Worm (Caenorhabditis elegans) whole organism, L3 larva: Measurements from ENCODE around the gene svh-5.

Experiments used
- R02D3.7 ChIP-seq: fragments of 150-350 bp; optimal IDR thresholded peaks from 2 replicates; lab custom pipeline; 2014; ENCODE audit warnings: missing biosample characterization, missing genetic modification characterization
- ZK546.5 ChIP-seq: sonication (generic microtip); optimal IDR thresholded peaks from 2 replicates; lab custom pipeline; 2017; ENCODE audit warnings: missing biosample characterization, missing genetic modification characterization
- aly-2 ChIP-seq: fragments of 150-350 bp; optimal IDR thresholded peaks from 2 replicates; lab custom pipeline; 2014; ENCODE audit warnings: missing biosample characterization, missing genetic modification characterization
- ceh-16 ChIP-seq: sonication (generic microtip); optimal IDR thresholded peaks from 2 replicates; lab custom pipeline; 2017; ENCODE audit warnings: missing biosample characterization, missing genetic modification characterization
- ceh-28 ChIP-seq: fragments of 150-350 bp; optimal IDR thresholded peaks from 2 replicates; lab custom pipeline; 2014; ENCODE audit warnings: missing biosample characterization, missing genetic modification reagents, missing genetic modification characterization
- ceh-82 ChIP-seq: fragments of 150-350 bp; optimal IDR thresholded peaks from 2 replicates; lab custom pipeline; 2014; ENCODE audit warnings: missing biosample characterization, missing genetic modification characterization
- ceh-9 ChIP-seq: sonication (generic microtip); optimal IDR thresholded peaks from 2 replicates; lab custom pipeline; 2018; ENCODE audit warnings: missing biosample characterization, missing genetic modification characterization
- daf-12 ChIP-seq: fragments of 150-350 bp; optimal IDR thresholded peaks from 2 replicates; lab custom pipeline; 2014; ENCODE audit warnings: missing biosample characterization, missing genetic modification reagents, missing genetic modification characterization
- egl-27 ChIP-seq: sonication (generic microtip); optimal IDR thresholded peaks from 4 replicates; lab custom pipeline; 2017; ENCODE audit warnings: missing biosample characterization, missing genetic modification reagents, missing genetic modification characterization
- egl-5 ChIP-seq: fragments of 150-350 bp; optimal IDR thresholded peaks from 2 replicates; lab custom pipeline; 2017; ENCODE audit warnings: missing biosample characterization, missing genetic modification reagents, missing genetic modification characterization, inconsistent platforms
- elt-2 ChIP-seq: sonication (generic microtip); optimal IDR thresholded peaks from 2 replicates; lab custom pipeline; 2016; ENCODE audit warnings: missing genetic modification reagents, mild to moderate bottlenecking, missing genetic modification characterization, missing compliant biosample characterization
- elt-3 ChIP-seq, 3 experiments: fragments of 150-350 bp in 1 of 3; sonication (generic microtip) in 2 of 3; optimal IDR thresholded peaks; 2 replicates in 2 of 3; 4 replicates in 1 of 3; lab custom pipeline; 2014 to 2017; ENCODE audit warnings: missing biosample characterization in 3 of 3, missing genetic modification characterization in 3 of 3
- eor-1 ChIP-seq, 2 experiments: fragments of 150-350 bp; optimal IDR thresholded peaks; 2 replicates each; lab custom pipeline; 2014 to 2018; ENCODE audit warnings: missing biosample characterization in 2 of 2, missing genetic modification characterization in 2 of 2
- fkh-10 ChIP-seq: sonication (generic microtip); optimal IDR thresholded peaks from 2 replicates; lab custom pipeline; 2017; ENCODE audit warnings: missing biosample characterization, missing genetic modification reagents, missing genetic modification characterization
- fkh-2 ChIP-seq: fragments of 150-350 bp; optimal IDR thresholded peaks from 2 replicates; lab custom pipeline; 2014; ENCODE audit warnings: missing biosample characterization, missing genetic modification reagents, missing genetic modification characterization
- fos-1 ChIP-seq: fragments of 150-350 bp; optimal IDR thresholded peaks from 2 replicates; lab custom pipeline; 2014; ENCODE audit warnings: missing biosample characterization, missing genetic modification characterization
- hmg-11 ChIP-seq: sonication (generic microtip); optimal IDR thresholded peaks from 2 replicates; lab custom pipeline; 2016; ENCODE audit warnings: missing genetic modification characterization, missing compliant biosample characterization
- lin-39 ChIP-seq: fragments of 150-350 bp; optimal IDR thresholded peaks from 2 replicates; lab custom pipeline; 2018; ENCODE audit warnings: missing biosample characterization, missing genetic modification reagents, missing genetic modification characterization
- lsy-12 ChIP-seq: sonication (generic microtip); optimal IDR thresholded peaks from 2 replicates; lab custom pipeline; 2016; ENCODE audit warnings: mild to moderate bottlenecking, missing genetic modification characterization, missing compliant biosample characterization
- mdl-1 ChIP-seq: fragments of 150-350 bp; optimal IDR thresholded peaks from 2 replicates; lab custom pipeline; 2014; ENCODE audit warnings: missing biosample characterization, missing genetic modification characterization
- mml-1 ChIP-seq: fragments of 150-350 bp; sonication (generic microtip); optimal IDR thresholded peaks from 3 replicates; lab custom pipeline; 2014; ENCODE audit warnings: missing biosample characterization, missing genetic modification characterization
- nfya-1 ChIP-seq: sonication (generic microtip); optimal IDR thresholded peaks from 2 replicates; lab custom pipeline; 2017; ENCODE audit warnings: missing genetic modification characterization, mild to moderate bottlenecking, missing compliant biosample characterization, antibody characterized with exemption, moderate library complexity; ENCODE audit not compliant: insufficient read depth
- nhr-11 ChIP-seq: fragments of 150-350 bp; optimal IDR thresholded peaks from 2 replicates; lab custom pipeline; 2014; ENCODE audit warnings: missing biosample characterization, missing genetic modification characterization
- nhr-12 ChIP-seq: fragments of 150-350 bp; optimal IDR thresholded peaks from 2 replicates; lab custom pipeline; 2014; ENCODE audit warnings: missing biosample characterization, missing genetic modification characterization
- nhr-23 ChIP-seq: fragments of 150-350 bp; optimal IDR thresholded peaks from 2 replicates; lab custom pipeline; 2014; ENCODE audit warnings: missing biosample characterization, missing genetic modification reagents, missing genetic modification characterization
- nhr-237 ChIP-seq: fragments of 150-350 bp; optimal IDR thresholded peaks from 2 replicates; lab custom pipeline; 2014; ENCODE audit warnings: missing biosample characterization, missing genetic modification characterization
- nhr-25 ChIP-seq: sonication (generic microtip); optimal IDR thresholded peaks from 2 replicates; lab custom pipeline; 2017; ENCODE audit warnings: missing biosample characterization, missing genetic modification characterization
- nhr-28 ChIP-seq: fragments of 150-350 bp; optimal IDR thresholded peaks from 2 replicates; lab custom pipeline; 2014; ENCODE audit warnings: missing biosample characterization, missing genetic modification characterization
- nhr-43 ChIP-seq: sonication (generic microtip); optimal IDR thresholded peaks from 2 replicates; lab custom pipeline; 2016; ENCODE audit warnings: mild to moderate bottlenecking, missing genetic modification characterization, missing compliant biosample characterization; ENCODE audit not compliant: poor library complexity, severe bottlenecking
- nhr-67 ChIP-seq: fragments of 150-350 bp; optimal IDR thresholded peaks from 2 replicates; lab custom pipeline; 2014; ENCODE audit warnings: missing biosample characterization, missing genetic modification characterization
- nhr-76 ChIP-seq: fragments of 150-350 bp; sonication (generic microtip); optimal IDR thresholded peaks from 5 replicates; lab custom pipeline; 2014; ENCODE audit warnings: missing biosample characterization, missing genetic modification characterization
- nhr-77 ChIP-seq: fragments of 150-350 bp; optimal IDR thresholded peaks from 2 replicates; lab custom pipeline; 2014; ENCODE audit warnings: missing biosample characterization, missing genetic modification characterization
- pha-4 ChIP-seq: fragments of 150-350 bp; optimal IDR thresholded peaks from 2 replicates; lab custom pipeline; 2014; ENCODE audit warnings: missing biosample characterization, missing genetic modification reagents, missing genetic modification characterization
- pqm-1 ChIP-seq: fragments of 150-350 bp; optimal IDR thresholded peaks from 2 replicates; lab custom pipeline; 2017; ENCODE audit warnings: missing biosample characterization, missing genetic modification characterization, inconsistent platforms
- sea-2 ChIP-seq: fragments of 150-350 bp; sonication (generic microtip); optimal IDR thresholded peaks from 4 replicates; lab custom pipeline; 2014; ENCODE audit warnings: missing biosample characterization, missing genetic modification reagents, missing genetic modification characterization
- skn-1 ChIP-seq: fragments of 150-350 bp; optimal IDR thresholded peaks from 2 replicates; lab custom pipeline; 2014; ENCODE audit warnings: missing biosample characterization, missing genetic modification characterization
- snpc-4 ChIP-seq: fragments of 150-350 bp; optimal IDR thresholded peaks from 2 replicates; lab custom pipeline; 2014; ENCODE audit warnings: missing biosample characterization, missing genetic modification characterization
- unc-39 ChIP-seq: sonication (generic microtip); optimal IDR thresholded peaks from 4 replicates; lab custom pipeline; 2017; ENCODE audit warnings: missing biosample characterization, missing genetic modification characterization
- unc-62 ChIP-seq: fragments of 150-350 bp; sonication (generic microtip); optimal IDR thresholded peaks from 4 replicates; lab custom pipeline; 2014; ENCODE audit warnings: missing biosample characterization, missing genetic modification reagents, missing genetic modification characterization
- ztf-11 ChIP-seq: fragments of 150-350 bp; optimal IDR thresholded peaks from 2 replicates; lab custom pipeline; 2014; ENCODE audit warnings: missing biosample characterization, missing genetic modification characterization
- ztf-4 ChIP-seq: fragments of 150-350 bp; optimal IDR thresholded peaks from 2 replicates; lab custom pipeline; 2014; ENCODE audit warnings: missing biosample characterization, missing genetic modification characterization

The svh-5 gene

DNA sequence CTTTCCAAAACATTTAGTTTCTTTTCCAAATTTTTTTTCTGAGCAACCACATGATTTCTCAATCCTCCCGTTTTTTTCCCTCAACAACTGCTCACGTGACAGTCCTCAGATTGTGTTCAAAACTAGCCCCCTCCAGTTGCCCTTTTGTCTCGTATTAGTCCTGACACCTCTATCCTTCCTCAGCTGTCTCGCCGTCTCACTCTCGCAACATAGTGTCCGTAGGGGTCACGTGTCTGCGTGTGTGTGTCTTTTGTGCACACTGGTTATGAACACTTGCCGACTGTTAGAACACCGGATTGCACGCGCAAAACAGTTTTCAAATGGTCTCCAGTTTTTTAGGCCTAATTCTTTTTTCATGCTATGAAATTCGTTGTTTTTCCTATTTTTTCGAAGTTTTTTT lies 12.4 kb downstream of the svh-5 start (continued):
- TF ChIP-seq fkh-2 (tag; lab: Kevin White, UChicago): no peak
- TF ChIP-seq skn-1: no peak
- peak; percentile 76 for TF ChIP-seq hmg-11 (tag; lab: Kevin White, UChicago)
- TF ChIP-seq nhr-67: no peak
- TF ChIP-seq sea-2 (GFP tag; lab: Kevin White, UChicago): no peak

DNA sequence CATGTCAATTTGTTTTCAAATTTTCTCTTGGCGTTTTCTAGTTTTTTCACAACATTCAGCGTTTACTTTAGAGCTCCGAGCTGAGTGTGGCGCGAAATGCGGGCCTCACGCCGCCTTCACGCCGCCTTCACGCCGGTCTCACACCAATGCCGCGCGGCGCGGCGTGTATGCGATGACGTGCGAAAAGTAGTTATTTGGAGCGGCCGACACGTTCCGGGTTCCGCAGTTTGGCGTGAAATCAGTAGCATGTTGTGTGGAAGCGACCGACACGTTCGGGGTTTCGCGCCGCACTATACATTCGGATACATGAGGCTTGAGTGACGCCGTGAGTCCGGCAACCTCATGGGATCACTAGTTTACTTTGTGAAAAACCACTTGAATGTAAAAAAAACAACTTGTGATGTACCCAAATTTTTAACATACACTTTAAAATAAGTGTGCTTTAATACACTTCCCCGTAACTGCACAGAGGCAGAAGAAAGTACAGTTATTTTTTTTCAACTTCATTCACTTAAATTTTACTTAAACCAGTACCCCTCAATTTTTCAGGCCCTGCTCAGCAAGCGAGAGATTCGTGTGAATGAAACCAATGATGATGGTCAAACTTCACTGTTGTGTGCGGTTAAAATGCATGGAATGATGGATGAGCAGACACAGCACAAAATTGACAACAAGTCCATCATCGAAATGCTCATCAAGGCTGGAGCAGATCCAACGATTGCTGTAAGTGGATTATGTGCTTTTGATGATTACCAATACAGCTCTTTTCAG lies 15.3 kb downstream of the svh-5 start:
- TF ChIP-seq ceh-9 (tag; lab: Kevin White, UChicago): no peak
- peak; percentile 59 for TF ChIP-seq snpc-4 (tag; lab: Kevin White, UChicago)
- TF ChIP-seq eor-1 (tag; optimal IDR thresholded peaks at IDR 0.05; lab: Kevin White, UChicago): no peak

DNA sequence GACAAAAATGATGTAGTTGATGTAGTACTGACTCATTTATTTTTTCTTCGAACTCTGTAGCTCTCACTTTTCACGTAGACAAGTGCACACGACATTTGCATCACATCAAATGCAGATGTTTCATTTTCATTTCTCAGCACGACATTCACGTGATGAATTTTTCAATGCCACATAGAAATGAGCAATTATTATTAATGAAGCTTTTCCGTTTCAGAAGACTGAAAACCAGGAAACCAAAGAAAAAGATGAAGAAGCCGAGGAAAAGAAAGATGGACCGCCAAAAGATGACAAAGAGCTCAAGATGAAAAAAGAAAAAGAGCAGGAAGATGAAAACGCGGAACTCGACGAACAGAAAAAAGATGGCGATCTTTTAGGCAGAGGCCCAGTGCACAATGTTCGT lies 22.0 kb downstream of the svh-5 start:
- TF ChIP-seq nhr-76 (tag; lab: Kevin White, UChicago) (no peak), nfya-1 (tag; lab: Kevin White, UChicago) (peak; percentile 31), hmg-11 (tag; lab: Kevin White, UChicago) (peak; percentile 24), unc-62 (no peak), nhr-67 (no peak), skn-1 (peak; percentile 23)

DNA sequence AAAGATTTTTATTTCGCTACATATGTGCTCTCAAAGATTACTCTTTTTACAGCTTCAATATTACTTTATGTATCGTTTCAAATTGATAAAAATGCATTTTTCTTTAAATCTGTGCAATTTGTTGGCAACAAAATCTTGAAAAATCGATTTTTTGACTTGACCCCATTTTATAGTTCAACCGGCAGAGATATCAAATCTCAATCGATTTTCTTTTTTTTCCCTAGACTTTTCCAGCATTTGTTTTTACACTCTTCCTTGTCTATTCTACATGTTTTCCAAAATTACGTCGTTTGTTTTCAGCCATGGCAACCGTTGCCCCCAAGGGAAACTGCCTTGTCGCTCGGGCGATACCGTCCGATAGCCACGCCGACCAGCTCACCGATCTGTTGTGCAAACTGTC lies 22.7 kb downstream of the svh-5 start, which contains the start of gene nfki-1:
Gene nfki-1 (plus strand): TSS at position 301 of the 400 bp plus-strand sequence.
- TF ChIP-seq elt-2 (tag; lab: Kevin White, UChicago): no peak
- TF ChIP-seq pha-4: no peak
- TF ChIP-seq nhr-23 (tag; lab: Kevin White, UChicago): no peak
- no peak for TF ChIP-seq ceh-82
- TF ChIP-seq nhr-28 (tag; lab: Kevin White, UChicago): no peak
- TF ChIP-seq pqm-1 (tag; lab: Kevin White, UChicago): no peak

DNA sequence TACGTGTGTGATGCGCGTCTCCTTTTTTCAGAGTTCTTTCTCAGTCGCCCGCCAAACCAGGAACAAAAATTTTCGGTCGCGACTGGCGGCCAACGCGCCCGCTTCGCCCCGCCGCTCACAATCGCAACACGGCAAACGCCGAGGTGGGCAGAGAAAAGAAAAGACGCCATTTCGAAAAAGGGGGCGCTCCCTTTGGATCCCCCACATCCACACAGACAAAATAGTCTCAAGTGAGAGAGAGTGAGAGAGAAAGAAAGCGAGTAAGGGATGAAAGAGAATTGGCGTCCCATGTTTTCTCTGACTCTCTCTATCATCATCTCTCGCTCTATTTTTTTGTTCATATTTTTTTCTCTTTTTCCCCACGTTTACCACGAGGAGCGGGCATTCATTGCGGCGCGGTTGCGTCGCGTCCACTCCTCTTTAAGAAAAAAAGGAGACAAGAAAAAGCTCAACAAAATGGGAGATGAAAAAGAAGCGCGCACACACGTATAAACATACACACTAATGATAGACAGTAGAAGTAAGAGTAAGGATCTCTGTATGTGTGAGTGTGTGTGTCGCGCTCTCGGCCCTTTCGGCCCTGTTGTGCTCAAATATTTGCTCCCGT lies 23.6 kb downstream of the svh-5 start:
- TF ChIP-seq ceh-9 (tag; lab: Kevin White, UChicago) (no peak), nhr-43 (tag; lab: Kevin White, UChicago) (peak; percentile 59), nhr-77 (tag; lab: Kevin White, UChicago) (no peak), ztf-4 (tag; lab: Kevin White, UChicago) (no peak), nhr-76 (tag; lab: Kevin White, UChicago) (no peak), aly-2 (tag; lab: Kevin White, UChicago) (no peak), lin-39 (tag; lab: Kevin White, UChicago) (peak; percentile 79), elt-2 (tag; lab: Kevin White, UChicago) (peak; percentile 55), unc-62 (peak; percentile 73), nhr-237 (tag; lab: Kevin White, UChicago) (no peak), ceh-28 (tag; lab: Kevin White, UChicago) (peak; percentile 66), hmg-11 (tag; lab: Kevin White, UChicago) (peak; percentile 92), lsy-12 (tag; lab: Kevin White, UChicago) (peak; percentile 61), skn-1 (peak; percentile 72), mdl-1 (tag; lab: Kevin White, UChicago) (peak; percentile 84), mml-1 (tag; lab: Kevin White, UChicago) (no peak), unc-39 (tag; lab: Kevin White, UChicago) (no peak), fkh-2 (tag; lab: Kevin White, UChicago) (peak; percentile 31), daf-12 (tag; lab: Kevin White, UChicago) (no peak), nhr-12 (tag; lab: Kevin White, UChicago) (no peak), nhr-28 (tag; lab: Kevin White, UChicago) (no peak), nhr-11 (tag; lab: Kevin White, UChicago) (peak; percentile 80), ceh-16 (tag; lab: Kevin White, UChicago) (peak; percentile 39), pha-4 (peak; percentile 80), R02D3.7 (tag; lab: Kevin White, UChicago) (peak; percentile 40), egl-5 (tag; lab: Kevin White, UChicago) (peak; percentile 82), elt-3 (tag; optimal IDR thresholded peaks at IDR 0.05; lab: Kevin White, UChicago) (no peak), nfya-1 (tag; lab: Kevin White, UChicago) (peak; percentile 89), eor-1 (tag; optimal IDR thresholded peaks at IDR 0.05; lab: Kevin White, UChicago) (no peak), ztf-11 (tag; lab: Kevin White, UChicago) (no peak), egl-27 (peak; percentile 37), fkh-10 (GFP tag; lab: Kevin White, UChicago) (peak; percentile 40), snpc-4 (tag; lab: Kevin White, UChicago) (peak; percentile 63), ZK546.5 (tag; lab: Kevin White, UChicago) (no peak), pqm-1 (tag; lab: Kevin White, UChicago) (peak; percentile 4), sea-2 (GFP tag; lab: Kevin White, UChicago) (no peak), fos-1 (tag; lab: Kevin White, UChicago) (no peak), nhr-25 (tag; lab: Kevin White, UChicago) (peak; percentile 63)
